Fruit fly (Drosophila melanogaster): ENCODE data around the gene RYa-R.

DNA sequence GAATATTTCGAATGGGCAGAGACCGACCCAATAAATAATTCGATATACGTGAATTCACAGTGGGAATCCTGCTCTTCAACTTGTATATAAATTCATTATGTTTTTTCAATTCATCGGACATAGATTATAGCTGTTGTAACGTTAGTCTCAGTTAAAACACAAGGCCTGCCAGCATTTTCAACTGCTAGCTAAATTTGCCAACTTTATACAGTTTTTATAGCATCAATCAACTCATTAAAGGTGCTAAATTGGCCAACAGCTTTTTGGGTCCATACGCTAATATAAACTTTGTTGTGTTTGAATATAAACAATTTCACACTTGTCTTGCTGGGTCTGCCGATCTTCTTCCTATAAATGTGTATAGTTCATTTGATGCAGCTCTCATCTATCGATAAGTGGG, 14.7 kb upstream of the RYa-R start:
- TF ChIP-seq toe (GFP tag; optimal IDR thresholded peaks at IDR 0.05) (no peak), CG12768 (GFP tag; optimal IDR thresholded peaks at IDR 0.05) (no peak), pad (GFP tag; optimal IDR thresholded peaks at IDR 0.05) (no peak), kay (GFP tag; ENCODE audit: borderline replicate concordance) (no peak), CG33017 (tag; optimal IDR thresholded peaks at IDR 0.05) (no peak), CG5204 (GFP tag; optimal IDR thresholded peaks at IDR 0.05) (no peak), Clk (GFP tag; optimal IDR thresholded peaks at IDR 0.05) (no peak)

All from whole organism, adult.